Worm (Caenorhabditis elegans): ENCODE results near the gene ptr-19.

ce11 chrIII:10802032-10802431 lies 20.4 kb downstream of the ptr-19 start, which contains the start of gene K11D9.3:
- TF ChIP-seq pqm-1 (tag; optimal IDR thresholded peaks at IDR 0.05) (no peak), unc-130 (tag; optimal IDR thresholded peaks at IDR 0.05) (no peak), nhr-77 (tag; optimal IDR thresholded peaks at IDR 0.05) (no peak)
